Fruit fly (Drosophila melanogaster): ENCODE results near the gene Pcif1.

dm6 chr3L:20733530-20734257, 52.3 kb downstream of the Pcif1 start:
- TF ChIP-seq insv (optimal IDR thresholded peaks at IDR 0.05) (no peak), h (optimal IDR thresholded peaks at IDR 0.05) (no peak), Sin3A (optimal IDR thresholded peaks at IDR 0.05) (no peak)
